Fruit fly (Drosophila melanogaster): ENCODE data around the gene Ocrl.

Gene Ocrl

DNA sequence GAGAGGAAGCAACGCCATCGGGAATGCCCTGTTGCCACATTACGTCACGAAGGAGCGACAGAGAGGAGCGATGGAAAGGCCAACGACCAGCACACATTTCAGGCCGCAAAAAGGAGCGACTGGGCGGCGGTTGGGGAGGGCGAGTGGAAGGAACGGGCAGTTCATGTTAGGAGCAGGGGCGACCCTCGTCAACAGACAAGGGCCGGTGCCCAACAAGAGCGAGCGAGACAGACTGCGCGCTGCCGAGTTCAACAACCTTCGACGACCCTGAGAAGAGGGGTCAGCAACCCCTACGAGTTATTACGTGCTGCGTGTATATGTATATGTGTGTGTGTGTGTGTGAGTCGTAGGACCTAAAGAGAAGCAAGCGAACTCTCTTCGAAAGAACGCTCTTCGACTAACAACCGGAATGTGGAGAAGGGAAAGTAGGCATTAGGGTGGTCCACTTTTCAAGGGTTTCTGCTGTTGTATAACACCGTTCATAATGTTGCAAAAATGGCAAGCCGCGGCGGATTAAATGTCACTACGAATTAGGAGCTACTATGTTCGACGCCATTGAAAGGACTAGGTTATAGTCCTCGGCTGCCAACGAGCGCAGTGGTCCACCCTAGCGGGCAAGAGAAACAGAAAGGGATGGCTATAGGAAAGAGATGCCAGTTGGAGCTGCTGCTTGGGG, 28.7 kb downstream of the Ocrl start:
- TF ChIP-seq noc (tag; optimal IDR thresholded peaks at IDR 0.05) = peak; percentile 90

DNA sequence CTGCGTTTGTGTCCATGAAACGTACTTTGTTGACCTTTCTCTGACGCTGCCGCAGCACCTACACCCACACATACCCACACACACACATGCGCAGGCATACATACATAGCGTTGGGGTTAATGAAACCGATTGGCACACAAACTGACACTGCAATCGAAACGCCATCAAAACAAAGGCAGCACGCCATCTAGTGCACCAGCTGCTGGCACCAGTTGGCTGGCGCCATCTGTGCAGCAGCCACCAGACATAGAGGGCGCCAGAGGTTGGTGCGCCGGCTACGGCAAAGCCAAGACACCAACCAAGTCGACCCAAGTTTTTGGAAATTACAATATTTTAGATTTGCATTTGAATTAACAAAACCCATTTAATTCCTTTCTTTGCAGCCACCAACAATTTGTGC, 30.1 kb downstream of the Ocrl start:
- no peak for TF ChIP-seq noc (tag; optimal IDR thresholded peaks at IDR 0.05)

DNA sequence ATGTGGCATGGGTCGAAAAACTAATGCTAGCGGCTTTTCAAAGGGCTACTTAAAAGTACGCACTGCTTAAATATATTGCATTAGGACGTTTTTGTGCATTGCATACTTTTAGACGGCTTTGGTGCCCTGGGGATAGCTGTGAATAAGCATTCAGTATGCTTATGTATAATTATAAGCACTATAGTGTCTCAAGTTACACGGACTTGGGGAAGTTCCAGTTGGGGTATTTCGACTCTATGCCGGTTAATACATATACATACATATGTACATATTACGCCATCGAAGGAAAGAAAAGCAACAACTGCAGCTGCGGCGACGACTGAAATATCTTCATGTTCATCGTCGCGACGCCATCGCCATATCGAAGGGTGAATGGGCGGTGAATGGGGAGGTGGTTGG, 40.4 kb downstream of the Ocrl start:
- no peak for TF ChIP-seq noc (tag; optimal IDR thresholded peaks at IDR 0.05)

DNA sequence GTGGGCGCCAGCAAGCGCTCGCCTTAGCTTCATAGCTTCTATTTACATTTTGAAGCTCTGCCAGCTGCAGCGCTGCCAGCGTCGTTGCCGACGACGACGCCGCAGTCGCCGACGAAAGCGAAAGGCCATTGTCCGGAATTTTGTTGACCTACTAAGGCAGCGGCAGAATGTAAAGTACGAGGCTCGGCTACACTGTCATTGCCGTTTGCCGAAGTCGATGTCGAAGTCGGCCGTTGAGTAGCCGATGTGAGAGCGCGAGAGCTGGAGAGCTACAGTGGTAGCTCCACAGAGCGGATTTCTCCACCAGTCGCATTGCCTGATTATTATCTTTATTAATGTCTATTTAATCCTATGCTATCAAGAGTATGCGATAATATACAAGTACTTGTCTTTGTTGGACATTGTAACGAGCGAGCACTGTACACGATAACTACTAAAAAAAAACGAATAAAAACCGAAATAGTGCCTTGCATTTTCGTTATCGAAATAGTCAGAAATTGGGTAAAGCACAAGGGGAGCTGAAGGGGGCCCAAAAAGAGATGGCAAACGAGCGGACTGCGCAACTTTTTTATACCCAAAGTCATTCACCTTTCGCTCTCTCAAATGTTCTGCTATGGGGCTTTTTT, 40.9 kb downstream of the Ocrl start:
- TF ChIP-seq noc (tag; optimal IDR thresholded peaks at IDR 0.05) = peak; percentile 95

DNA sequence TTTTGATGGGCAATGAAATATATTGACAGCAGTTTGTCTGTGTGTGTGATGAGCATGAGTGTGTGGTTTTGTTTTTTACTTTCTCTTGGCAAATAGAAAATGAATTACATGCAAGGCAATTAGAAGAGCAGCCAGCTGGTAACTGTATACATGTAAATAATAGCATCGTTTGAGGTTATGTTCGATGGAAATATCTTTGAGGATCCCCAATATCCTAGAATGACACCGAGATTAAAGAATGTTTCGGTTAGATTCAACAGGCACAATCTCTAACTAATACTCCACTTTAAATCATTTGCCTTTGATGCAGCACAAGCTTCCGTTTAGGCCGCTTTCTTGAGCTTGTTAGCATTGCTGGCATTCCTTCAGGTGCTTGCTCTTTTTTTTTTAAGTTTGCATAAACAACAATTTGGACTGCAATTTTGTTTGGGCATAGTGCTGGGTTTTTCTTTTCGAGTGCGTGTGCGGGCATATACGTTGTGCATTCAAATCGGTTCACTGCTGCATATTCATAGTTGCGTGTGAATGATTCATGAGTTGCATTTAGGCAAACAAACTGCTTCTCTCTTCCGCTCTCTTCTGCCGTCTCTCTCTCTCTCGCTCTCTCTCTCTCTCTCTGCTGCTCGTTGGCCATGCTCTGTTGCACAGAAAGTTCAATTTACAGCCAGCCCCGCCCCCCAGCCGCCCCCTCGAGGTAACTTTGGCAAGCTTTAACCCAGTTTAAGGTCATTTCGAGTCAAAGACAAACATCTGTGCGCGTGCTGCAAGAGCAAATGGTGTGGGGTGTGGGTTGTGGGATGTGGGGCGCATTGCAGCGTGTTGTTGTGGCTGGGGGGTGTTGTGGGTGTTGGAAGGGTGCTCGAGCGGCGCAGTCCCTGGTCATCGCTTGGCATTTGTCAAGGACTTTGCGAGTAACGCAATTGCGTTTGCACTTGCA, 41.9 kb downstream of the Ocrl start:
- TF ChIP-seq noc (tag; optimal IDR thresholded peaks at IDR 0.05) = no peak

DNA sequence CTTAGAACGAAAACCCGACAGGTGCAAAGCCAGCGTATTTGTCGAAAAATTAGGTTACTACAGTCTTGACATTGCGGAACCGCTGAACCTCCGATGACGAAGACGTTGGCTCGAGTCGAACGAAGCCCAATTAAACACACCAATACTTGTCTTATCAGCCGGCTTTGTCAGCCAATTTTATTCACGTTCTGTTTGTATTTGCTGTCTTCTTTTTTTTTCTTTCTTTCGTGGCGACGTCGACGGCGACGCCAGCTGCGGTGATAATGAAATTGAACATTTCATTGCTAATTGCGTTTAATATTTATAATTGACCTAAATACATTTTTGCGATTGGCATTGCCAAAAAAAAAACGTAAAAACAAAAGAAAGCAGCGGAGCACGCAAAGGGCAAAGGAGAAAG, 42.7 kb downstream of the Ocrl start:
- TF ChIP-seq noc (tag; optimal IDR thresholded peaks at IDR 0.05) = no peak

DNA sequence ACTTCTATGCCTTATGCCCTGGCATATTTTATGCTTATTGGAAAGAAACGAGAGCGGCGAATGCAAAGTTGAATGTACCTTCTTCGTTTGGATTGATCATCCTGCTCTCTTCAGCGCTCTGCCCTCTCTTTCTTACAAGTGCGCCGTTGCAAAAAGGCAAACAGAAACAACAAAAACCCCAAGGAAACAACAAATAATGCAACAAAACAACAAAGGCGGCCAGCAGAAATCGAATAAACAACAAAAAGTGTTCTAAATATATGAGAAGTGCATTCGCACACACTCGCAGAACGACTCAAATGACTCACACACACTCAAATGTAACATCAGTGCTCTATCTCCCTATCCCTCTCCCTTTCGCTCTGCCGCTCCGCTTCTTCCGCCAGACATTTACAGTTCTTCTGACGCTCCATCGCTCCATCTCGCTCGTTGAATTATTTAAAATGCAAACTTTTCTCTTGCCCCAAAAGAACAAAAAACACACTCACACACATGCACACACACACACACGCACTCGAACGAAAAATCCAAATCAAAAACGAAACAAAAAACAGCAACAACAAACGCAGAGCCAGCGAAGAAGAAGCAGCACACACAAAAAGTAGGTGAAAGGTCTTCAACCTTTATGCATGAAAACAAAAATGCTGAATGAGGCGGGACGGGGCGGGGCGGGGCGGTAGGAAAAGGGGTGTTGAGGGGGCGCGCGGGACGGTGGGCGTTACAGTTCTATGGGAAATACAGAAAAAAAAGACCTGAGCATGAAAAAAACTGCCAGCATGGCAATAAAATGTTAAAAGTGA, 43.4 kb downstream of the Ocrl start:
- no peak for TF ChIP-seq noc (tag; optimal IDR thresholded peaks at IDR 0.05)

DNA sequence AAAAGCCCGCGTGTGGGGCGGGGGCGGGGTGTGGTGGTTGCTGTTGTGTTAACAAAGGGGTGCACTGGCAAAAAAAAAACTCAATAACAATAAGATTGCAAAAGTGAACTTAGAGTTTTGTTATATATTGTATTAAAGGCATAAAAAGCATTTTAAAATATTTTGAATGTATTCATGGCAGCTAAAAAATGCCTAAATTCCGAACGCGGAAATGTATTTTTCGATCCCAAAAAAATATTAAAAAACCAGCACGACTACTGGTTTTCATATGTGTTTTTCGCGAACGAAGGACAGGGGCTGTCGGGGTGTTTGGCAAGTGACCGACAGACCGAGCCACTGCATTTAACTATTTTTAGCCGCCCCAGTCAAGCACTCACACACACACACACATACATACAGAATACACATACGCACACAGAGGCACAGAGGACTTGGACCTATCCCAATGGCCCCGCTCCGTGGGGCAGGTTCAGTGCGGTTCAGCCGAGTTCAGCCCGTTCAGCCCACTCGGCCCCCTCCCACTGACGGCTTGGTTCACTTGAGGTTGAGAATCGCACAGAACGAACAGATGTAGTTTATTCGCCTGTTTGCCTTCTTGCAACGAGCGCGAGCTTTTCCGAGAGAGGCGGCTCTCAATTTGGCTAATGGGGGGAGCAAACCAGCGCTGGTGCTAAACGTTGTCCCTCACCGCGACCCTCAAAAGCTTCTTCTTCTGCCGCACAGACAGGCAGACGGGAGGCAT, 44.2 kb downstream of the Ocrl start:
- no peak for TF ChIP-seq noc (tag; optimal IDR thresholded peaks at IDR 0.05)

DNA sequence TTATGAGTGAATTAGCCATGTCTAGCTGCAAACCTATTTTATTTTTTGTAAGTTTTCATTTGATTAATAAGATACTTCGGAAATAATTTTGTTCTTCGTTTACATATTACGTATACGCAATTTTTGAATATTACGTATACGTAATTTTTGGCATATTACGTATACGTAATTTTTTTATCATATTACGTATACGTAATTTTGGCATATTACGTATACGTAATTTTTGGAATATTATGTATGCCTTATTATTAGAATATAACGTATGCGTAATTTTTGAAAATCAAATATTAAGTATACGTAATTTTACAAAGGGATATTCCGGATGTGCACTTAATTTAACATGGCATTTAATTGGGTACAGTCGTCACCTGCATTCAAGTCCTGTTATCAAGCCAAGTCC, 45.4 kb downstream of the Ocrl start:
- no peak for TF ChIP-seq noc (tag; optimal IDR thresholded peaks at IDR 0.05)

DNA sequence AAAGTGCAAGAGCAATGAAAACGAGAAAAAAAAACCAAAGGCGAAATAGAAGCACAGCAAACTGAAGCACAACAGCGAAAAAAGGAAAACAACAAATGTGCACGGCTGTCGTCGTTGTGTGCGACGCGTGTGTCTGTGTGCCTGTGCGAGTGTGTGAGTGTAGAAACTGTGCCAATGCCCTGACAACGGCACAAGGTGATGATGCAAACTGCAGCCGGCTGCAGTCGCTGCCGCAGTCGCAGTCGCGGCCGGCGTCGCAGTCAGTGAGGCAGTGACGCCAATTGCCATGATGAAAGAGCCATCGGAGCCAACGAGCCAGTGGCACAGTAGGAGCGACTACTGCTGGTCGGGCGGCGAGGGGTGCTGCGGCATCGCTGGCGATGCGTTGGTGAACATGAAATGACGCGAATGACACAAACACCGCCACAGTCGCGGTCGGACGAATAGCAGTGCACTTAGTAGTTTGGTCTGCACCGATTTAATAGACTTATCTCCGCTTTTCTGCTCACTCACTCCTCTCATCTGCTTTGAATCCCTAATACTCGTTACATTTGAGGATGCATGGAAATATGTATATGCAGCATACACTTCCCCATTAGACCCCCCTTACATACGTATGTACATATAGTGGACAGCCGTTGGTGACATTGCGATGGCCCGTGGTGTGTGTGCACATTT, 45.9 kb downstream of the Ocrl start:
- TF ChIP-seq noc (tag; optimal IDR thresholded peaks at IDR 0.05) = no peak

DNA sequence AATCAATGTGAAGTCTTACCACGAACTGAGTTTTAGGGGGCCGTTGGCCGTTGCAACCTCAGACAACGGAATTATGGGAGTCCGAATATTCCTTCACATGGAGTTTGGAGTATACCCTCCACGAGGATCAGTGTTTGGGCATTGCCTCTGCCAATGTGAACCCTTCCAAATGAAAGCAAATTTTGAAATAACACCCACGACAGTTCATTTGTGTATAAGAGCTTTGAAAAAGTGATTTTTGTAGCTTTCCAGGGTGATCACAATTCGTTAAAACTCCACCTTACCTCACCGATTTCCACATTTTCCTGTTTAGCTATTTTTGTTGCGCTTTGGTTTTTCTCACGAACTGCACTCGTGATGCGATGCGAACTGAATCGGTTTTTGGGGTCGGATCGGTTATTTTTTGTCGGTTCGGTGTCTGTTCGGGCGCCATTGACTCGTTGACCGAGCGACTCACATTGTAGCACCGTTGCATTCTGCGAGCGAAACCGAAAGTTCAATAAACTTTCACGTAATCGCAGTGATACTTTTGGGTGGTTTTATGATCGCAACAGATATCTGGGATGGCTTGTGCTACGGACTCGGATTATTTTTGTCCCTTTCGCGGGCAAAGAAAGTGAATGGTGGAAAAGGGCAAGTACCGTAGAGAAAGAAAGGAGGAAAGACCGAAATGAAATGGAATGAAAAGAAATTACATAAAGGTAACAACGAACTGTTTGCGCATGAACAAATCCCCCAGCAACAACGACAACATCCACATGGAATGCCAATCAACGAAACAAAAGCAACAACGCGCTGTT, 47.2 kb downstream of the Ocrl start:
- no peak for TF ChIP-seq noc (tag; optimal IDR thresholded peaks at IDR 0.05)

DNA sequence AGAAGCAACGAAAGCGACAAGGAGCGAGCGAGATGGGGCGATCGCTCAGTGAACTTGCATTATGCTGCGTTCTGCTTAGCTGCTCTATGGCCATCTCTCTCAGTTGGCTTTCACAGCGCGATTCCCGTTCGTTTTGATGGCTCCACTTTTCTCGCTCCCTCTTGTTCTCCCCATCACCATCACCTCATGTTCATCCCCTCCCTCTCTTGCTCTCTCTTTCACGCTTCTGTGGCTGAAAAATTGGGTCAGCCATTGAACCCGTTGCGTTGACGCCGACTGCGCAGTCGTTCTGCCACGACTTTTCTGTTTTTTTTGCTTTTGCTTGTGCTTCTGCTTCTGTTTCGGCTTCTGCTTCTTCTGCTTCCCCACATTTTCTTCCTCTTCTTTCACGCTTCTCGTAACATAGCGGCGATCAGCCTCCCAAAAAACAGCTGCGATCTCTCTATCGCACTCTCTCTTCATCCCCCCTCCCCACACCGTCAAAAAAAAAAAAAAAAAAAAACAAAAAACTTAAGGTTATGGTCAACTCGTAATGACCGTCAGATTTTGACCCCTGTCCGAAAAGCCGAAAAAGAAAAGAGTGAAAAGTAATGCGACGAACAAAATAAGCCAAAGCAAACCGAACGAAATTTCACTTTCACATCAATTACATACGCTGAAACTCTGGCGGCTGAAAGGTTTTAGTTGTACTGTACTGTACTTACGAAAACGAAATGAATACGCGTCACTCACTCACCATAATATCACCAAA, 48.0 kb downstream of the Ocrl start:
- TF ChIP-seq noc (tag; optimal IDR thresholded peaks at IDR 0.05) = no peak

DNA sequence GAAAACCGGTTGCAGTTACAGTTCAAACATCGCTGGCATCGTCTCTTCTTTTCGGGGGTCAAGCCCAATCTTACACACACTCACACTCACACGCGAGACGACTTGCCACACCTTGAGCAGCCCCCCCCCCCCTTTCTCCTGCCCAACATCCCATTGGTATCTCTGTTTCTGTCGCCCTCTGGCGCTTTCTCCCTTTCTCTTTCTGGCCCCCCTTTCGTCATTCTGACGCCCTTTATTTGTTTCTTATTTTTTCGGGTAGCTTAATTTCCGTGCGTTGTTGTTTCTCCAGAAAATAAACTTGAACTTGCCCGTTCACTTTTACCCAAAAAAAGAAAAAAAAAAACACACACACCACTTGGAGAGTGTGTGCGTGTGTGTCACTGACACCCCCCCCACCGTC, 49.4 kb downstream of the Ocrl start:
- no peak for TF ChIP-seq noc (tag; optimal IDR thresholded peaks at IDR 0.05)
